Worm (Caenorhabditis elegans): ENCODE data around the gene EEED8.14.
A peak's percentile ranks its signal among the peaks of the same experiment; 100 is the strongest.

The EEED8.14 gene

ce11 chrII:5429522-5430257, 15.8 kb upstream of the EEED8.14 start, which contains the start of the genes F07F6.4 and F07F6.2:
TSS of gene F07F6.4 (minus strand) at chrII:5429572.
TSS of gene F07F6.2 (plus strand) at chrII:5430207.
- TF ChIP-seq sem-2 (GFP tag; optimal IDR thresholded peaks at IDR 0.05) (no peak), elt-3 (tag; optimal IDR thresholded peaks at IDR 0.05) (no peak), lin-13 (tag; optimal IDR thresholded peaks at IDR 0.05) (no peak), blmp-1 (tag; optimal IDR thresholded peaks at IDR 0.05) (no peak), ham-2 (GFP tag; optimal IDR thresholded peaks at IDR 0.05) (peak; percentile 0), mep-1 (tag; optimal IDR thresholded peaks at IDR 0.05) (peak; percentile 7), zip-8 (tag; optimal IDR thresholded peaks at IDR 0.05) (no peak), bed-3 (GFP tag; optimal IDR thresholded peaks at IDR 0.05) (no peak), nhr-12 (tag; optimal IDR thresholded peaks at IDR 0.05) (no peak), tbx-8 (GFP tag; optimal IDR thresholded peaks at IDR 0.05) (no peak), ceh-83 (GFP tag; optimal IDR thresholded peaks at IDR 0.05) (peak; percentile 19), nhr-76 (tag; optimal IDR thresholded peaks at IDR 0.05) (no peak)

DNA sequence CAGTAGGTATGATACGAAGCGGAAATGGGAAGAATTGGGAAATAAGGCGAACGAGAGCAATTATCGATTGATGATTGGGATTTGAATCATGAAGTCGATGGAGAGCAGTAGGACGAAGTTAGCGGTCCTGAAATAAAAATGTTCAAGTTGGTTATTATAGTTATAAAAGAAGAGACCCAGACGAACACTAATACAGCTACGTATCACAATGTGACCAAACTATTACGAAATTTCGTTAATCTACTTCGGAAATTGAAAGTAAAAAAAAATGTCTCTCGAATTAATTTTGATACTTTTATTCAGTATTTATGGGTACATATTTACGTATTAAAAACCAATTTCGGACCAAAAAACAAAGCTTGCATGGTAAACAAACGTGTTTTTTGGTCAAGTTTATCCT, 12.6 kb upstream of the EEED8.14 start:
- no peak for TF ChIP-seq ceh-83 (GFP tag; optimal IDR thresholded peaks at IDR 0.05)
- no peak for TF ChIP-seq mep-1 (tag; optimal IDR thresholded peaks at IDR 0.05)
- no peak for TF ChIP-seq nhr-12 (tag; optimal IDR thresholded peaks at IDR 0.05)
- no peak for TF ChIP-seq ceh-43 (GFP tag; optimal IDR thresholded peaks at IDR 0.05)
- TF ChIP-seq pha-4 (tag; optimal IDR thresholded peaks at IDR 0.05): no peak
- no peak for TF ChIP-seq snpc-4 (tag; optimal IDR thresholded peaks at IDR 0.05)
- TF ChIP-seq nhr-237 (tag; optimal IDR thresholded peaks at IDR 0.05): no peak
- TF ChIP-seq unc-39 (tag; optimal IDR thresholded peaks at IDR 0.05): no peak
- no peak for TF ChIP-seq nhr-2 (tag; optimal IDR thresholded peaks at IDR 0.05)
- no peak for TF ChIP-seq ceh-39 (tag; optimal IDR thresholded peaks at IDR 0.05)
- no peak for TF ChIP-seq bed-3 (GFP tag; optimal IDR thresholded peaks at IDR 0.05)
- TF ChIP-seq blmp-1 (tag; optimal IDR thresholded peaks at IDR 0.05): no peak
- TF ChIP-seq unc-62 (GFP tag; optimal IDR thresholded peaks at IDR 0.05): no peak
- TF ChIP-seq sem-2 (GFP tag; optimal IDR thresholded peaks at IDR 0.05): no peak
- no peak for TF ChIP-seq nhr-28 (tag; optimal IDR thresholded peaks at IDR 0.05)
- no peak for TF ChIP-seq mls-2 (tag; optimal IDR thresholded peaks at IDR 0.05)
- no peak for TF ChIP-seq ham-2 (GFP tag; optimal IDR thresholded peaks at IDR 0.05)
- no peak for TF ChIP-seq flh-1 (GFP tag; optimal IDR thresholded peaks at IDR 0.05)
- no peak for TF ChIP-seq ztf-11 (tag; optimal IDR thresholded peaks at IDR 0.05)
- TF ChIP-seq drap-1 (GFP tag; optimal IDR thresholded peaks at IDR 0.05): no peak

DNA sequence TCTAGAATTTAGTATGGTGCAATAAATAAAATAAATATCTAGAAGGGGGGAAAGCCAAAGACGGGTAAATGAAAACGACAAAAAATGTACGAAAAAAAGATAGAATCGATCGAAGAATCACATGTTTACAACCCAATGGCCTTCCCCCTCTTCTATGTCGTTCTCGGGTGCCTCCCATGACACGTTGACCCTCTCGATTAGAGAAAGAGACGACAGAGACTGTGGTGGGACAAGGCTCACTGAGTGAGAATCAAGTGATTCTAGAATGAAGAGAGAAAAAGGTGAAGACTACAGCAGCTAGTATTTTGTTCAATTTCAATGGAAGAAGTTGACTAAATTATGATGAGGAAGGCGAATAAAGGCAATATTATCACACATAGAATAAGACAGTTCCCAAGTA, 12.2 kb upstream of the EEED8.14 start:
- TF ChIP-seq flh-1 (GFP tag; optimal IDR thresholded peaks at IDR 0.05): no peak
- TF ChIP-seq pha-4 (tag; optimal IDR thresholded peaks at IDR 0.05): peak; percentile 33
- TF ChIP-seq unc-62 (GFP tag; optimal IDR thresholded peaks at IDR 0.05): peak; percentile 39
- TF ChIP-seq sptf-1 (tag; optimal IDR thresholded peaks at IDR 0.05): peak; percentile 38
- peak; percentile 3 for TF ChIP-seq mep-1 (tag; optimal IDR thresholded peaks at IDR 0.05)
- TF ChIP-seq ces-1 (GFP tag; optimal IDR thresholded peaks at IDR 0.05): no peak
- TF ChIP-seq ceh-83 (GFP tag; optimal IDR thresholded peaks at IDR 0.05): no peak
- no peak for TF ChIP-seq snpc-4 (tag; optimal IDR thresholded peaks at IDR 0.05)
- TF ChIP-seq ceh-39 (tag; optimal IDR thresholded peaks at IDR 0.05): peak; percentile 18
- TF ChIP-seq nhr-237 (tag; optimal IDR thresholded peaks at IDR 0.05): no peak
- no peak for TF ChIP-seq mab-5 (tag; optimal IDR thresholded peaks at IDR 0.05)
- TF ChIP-seq lsy-2 (tag; optimal IDR thresholded peaks at IDR 0.05): no peak
- peak; percentile 29 for TF ChIP-seq unc-120 (tag; optimal IDR thresholded peaks at IDR 0.05; ENCODE audit: poor library complexity, severe bottlenecking)

- TF ChIP-seq snpc-4 (tag; optimal IDR thresholded peaks at IDR 0.05): no peak
- no peak for TF ChIP-seq tbx-8 (GFP tag; optimal IDR thresholded peaks at IDR 0.05)
- TF ChIP-seq drap-1 (GFP tag; optimal IDR thresholded peaks at IDR 0.05): no peak
- TF ChIP-seq ztf-11 (tag; optimal IDR thresholded peaks at IDR 0.05): no peak
- no peak for TF ChIP-seq hlh-1 (tag; optimal IDR thresholded peaks at IDR 0.05)
- TF ChIP-seq mep-1 (tag; optimal IDR thresholded peaks at IDR 0.05): no peak
- TF ChIP-seq ces-1 (GFP tag; optimal IDR thresholded peaks at IDR 0.05): no peak
- TF ChIP-seq flh-1 (GFP tag; optimal IDR thresholded peaks at IDR 0.05): no peak
- no peak for TF ChIP-seq ceh-43 (GFP tag; optimal IDR thresholded peaks at IDR 0.05)
- no peak for TF ChIP-seq pha-4 (tag; optimal IDR thresholded peaks at IDR 0.05)
- no peak for TF ChIP-seq cnd-1 (tag; optimal IDR thresholded peaks at IDR 0.05)
- no peak for TF ChIP-seq mls-2 (tag; optimal IDR thresholded peaks at IDR 0.05)
- no peak for TF ChIP-seq mab-5 (tag; optimal IDR thresholded peaks at IDR 0.05)
Observed at ce11 chrII:5425633-5426032, 11.8 kb upstream of the EEED8.14 start, which contains the start of gene F07F6.8. TSS of gene F07F6.8 (minus strand) at chrII:5425733.

Measured in whole organism, mixed stage, embryonic.